Fruit fly (Drosophila melanogaster) whole organism, embryonic: ENCODE measurements around the gene CG13850.

Experiments used
- Bgb ChIP-seq: fragments of 200-800 bp; sonication (Bioruptor generic); IDR thresholded peaks from 2 replicates; pipeline ENCODE4 v1.3.6; 2022; ENCODE audit warnings: missing biosample characterization, missing genetic modification characterization; ENCODE audit not compliant: partially characterized antibody
- CG12659 ChIP-seq: fragments of 200-800 bp; sonication (Bioruptor generic); optimal IDR thresholded peaks from 3 replicates; lab custom pipeline; 2017; ENCODE audit warnings: mild to moderate bottlenecking, missing biosample characterization, missing genetic modification reagents, missing genetic modification characterization
- CG13287 ChIP-seq: fragments of 200-800 bp; sonication (Bioruptor generic); IDR thresholded peaks from 2 replicates; pipeline ENCODE4 v1.3.6; 2022; ENCODE audit warnings: missing biosample characterization, missing genetic modification characterization; ENCODE audit not compliant: partially characterized antibody
- CG13296 ChIP-seq: fragments of 200-800 bp; sonication (Bioruptor generic); optimal IDR thresholded peaks from 3 replicates; lab custom pipeline; 2018; ENCODE audit warnings: missing biosample characterization, mild to moderate bottlenecking, missing genetic modification characterization
- CG16815 ChIP-seq: fragments of 200-800 bp; sonication (Bioruptor generic); optimal IDR thresholded peaks from 3 replicates; lab custom pipeline; 2017; ENCODE audit warnings: missing biosample characterization, mild to moderate bottlenecking, missing genetic modification characterization
- CG18764 ChIP-seq: fragments of 200-800 bp; sonication (Bioruptor generic); optimal IDR thresholded peaks from 3 replicates; lab custom pipeline; 2016; ENCODE audit warnings: missing biosample characterization, missing genetic modification characterization
- CG2678 ChIP-seq: fragments of 200-800 bp; sonication (Bioruptor generic); optimal IDR thresholded peaks from 3 replicates; lab custom pipeline; 2019; ENCODE audit warnings: missing biosample characterization, mild to moderate bottlenecking, missing genetic modification characterization, moderate library complexity
- CG3847 ChIP-seq: fragments of 200-800 bp; sonication (Bioruptor generic); IDR thresholded peaks from 2 replicates; pipeline ENCODE4 v1.3.6; 2022; ENCODE audit warnings: missing biosample characterization, missing genetic modification characterization
- CG4360 ChIP-seq: fragments of 200-800 bp; sonication (Bioruptor generic); IDR thresholded peaks from 2 replicates; pipeline ENCODE4 v1.3.6; 2022; ENCODE audit warnings: missing biosample characterization, missing genetic modification characterization
- CG4707 ChIP-seq: fragments of 200-800 bp; sonication (Bioruptor generic); optimal IDR thresholded peaks from 2 replicates; lab custom pipeline; 2018; ENCODE audit warnings: missing biosample characterization, mild to moderate bottlenecking, missing genetic modification characterization, moderate library complexity
- CG7745 ChIP-seq: fragments of 200-800 bp; sonication (Bioruptor generic); optimal IDR thresholded peaks from 2 replicates; lab custom pipeline; 2018; ENCODE audit warnings: missing biosample characterization, mild to moderate bottlenecking, missing genetic modification characterization, moderate library complexity
- CG7786 ChIP-seq: fragments of 200-800 bp; sonication (Bioruptor generic); optimal IDR thresholded peaks from 2 replicates; lab custom pipeline; 2016; ENCODE audit warnings: missing biosample characterization, missing genetic modification characterization
- CHES-1-like ChIP-seq: fragments of 200-800 bp; sonication (Bioruptor generic); optimal IDR thresholded peaks from 2 replicates; lab custom pipeline; 2016; ENCODE audit warnings: missing biosample characterization, missing genetic modification characterization
- Chrac-16 ChIP-seq: fragments of 200-800 bp; sonication (Bioruptor generic); optimal IDR thresholded peaks from 3 replicates; lab custom pipeline; 2016; ENCODE audit warnings: missing biosample characterization, missing genetic modification characterization
- Dfd ChIP-seq, 2 experiments: fragments of >200 bp; optimal IDR thresholded peaks; 2 replicates each; lab custom pipeline; 2017; ENCODE audit warnings: missing biosample characterization in 2 of 2, missing genetic modification characterization in 2 of 2
- E2f1 ChIP-seq: fragments of 200-800 bp; sonication (Bioruptor generic); IDR thresholded peaks from 2 replicates; pipeline ENCODE4 v1.3.6; 2022; ENCODE audit warnings: missing biosample characterization, missing genetic modification characterization
- E2f2 ChIP-seq: fragments of 200-800 bp; sonication (Bioruptor generic); IDR thresholded peaks from 2 replicates; pipeline ENCODE4 v1.3.6; 2022; ENCODE audit warnings: missing biosample characterization, missing genetic modification characterization
- Hsf ChIP-seq: fragments of 200-800 bp; sonication (Bioruptor generic); optimal IDR thresholded peaks from 3 replicates; lab custom pipeline; 2016; ENCODE audit warnings: missing biosample characterization, missing genetic modification characterization
- Jarid2 ChIP-seq: fragments of 200-800 bp; sonication (Bioruptor generic); optimal IDR thresholded peaks from 3 replicates; lab custom pipeline; 2017; ENCODE audit warnings: mild to moderate bottlenecking, missing biosample characterization, missing genetic modification reagents, missing genetic modification characterization
- Lim3 ChIP-seq: fragments of 200-800 bp; sonication (Bioruptor generic); IDR thresholded peaks from 2 replicates; pipeline ENCODE4 v1.3.6; 2022; ENCODE audit warnings: missing biosample characterization, missing genetic modification characterization
- Lpt ChIP-seq: fragments of >200 bp; optimal IDR thresholded peaks from 2 replicates; lab custom pipeline; 2018; ENCODE audit warnings: missing biosample characterization, missing genetic modification characterization
- MESR4 ChIP-seq: fragments of 200-800 bp; sonication (Bioruptor generic); optimal IDR thresholded peaks from 2 replicates; lab custom pipeline; 2018; ENCODE audit warnings: missing biosample characterization, mild to moderate bottlenecking, missing genetic modification characterization, moderate library complexity
- Myb ChIP-seq: fragments of 200-800 bp; sonication (Bioruptor generic); optimal IDR thresholded peaks from 2 replicates; lab custom pipeline; 2016; ENCODE audit warnings: missing biosample characterization, missing genetic modification characterization
- NC2α ChIP-seq: fragments of 200-800 bp; sonication (Bioruptor generic); optimal IDR thresholded peaks from 2 replicates; lab custom pipeline; 2016; ENCODE audit warnings: missing biosample characterization, missing genetic modification characterization
- NC2β ChIP-seq: fragments of 200-800 bp; sonication (Bioruptor generic); optimal IDR thresholded peaks from 2 replicates; lab custom pipeline; 2016; ENCODE audit warnings: missing biosample characterization, missing genetic modification characterization
- Oli ChIP-seq: fragments of 200-800 bp; sonication (Bioruptor generic); optimal IDR thresholded peaks from 2 replicates; lab custom pipeline; 2018; ENCODE audit warnings: missing biosample characterization, mild to moderate bottlenecking, missing genetic modification characterization, moderate library complexity
- Ptx1 ChIP-seq: fragments of 200-800 bp; sonication (Bioruptor generic); IDR thresholded peaks from 2 replicates; pipeline ENCODE4 v1.3.6; 2022; ENCODE audit warnings: missing biosample characterization, missing genetic modification characterization
- Sox100B ChIP-seq: fragments of 200-800 bp; sonication (Bioruptor generic); optimal IDR thresholded peaks from 3 replicates; lab custom pipeline; 2018; ENCODE audit warnings: missing biosample characterization, mild to moderate bottlenecking, missing genetic modification characterization
- Usf ChIP-seq: fragments of 200-800 bp; sonication (Bioruptor generic); optimal IDR thresholded peaks from 2 replicates; lab custom pipeline; 2017; ENCODE audit warnings: missing genotype, missing biosample characterization, missing genetic modification characterization
- Xbp1 ChIP-seq: fragments of 200-800 bp; sonication (Bioruptor generic); optimal IDR thresholded peaks from 3 replicates; lab custom pipeline; 2016; ENCODE audit warnings: missing biosample characterization, mild to moderate bottlenecking, missing genetic modification characterization
- YL-1 ChIP-seq: fragments of 200-800 bp; sonication (Bioruptor generic); optimal IDR thresholded peaks from 3 replicates; lab custom pipeline; 2017; ENCODE audit warnings: missing biosample characterization, mild to moderate bottlenecking, missing genetic modification characterization
- ase ChIP-seq: fragments of 200-800 bp; sonication (Bioruptor generic); IDR thresholded peaks from 3 replicates; pipeline ENCODE4 v1.3.6; 2022; ENCODE audit warnings: missing biosample characterization, missing genetic modification characterization
- bigmax ChIP-seq: fragments of 200-800 bp; sonication (Bioruptor generic); optimal IDR thresholded peaks from 2 replicates; lab custom pipeline; 2018; ENCODE audit warnings: missing biosample characterization, mild to moderate bottlenecking, missing genetic modification characterization
- chinmo ChIP-seq: fragments of 200-800 bp; sonication (Bioruptor generic); IDR thresholded peaks from 4 replicates; pipeline ENCODE4 v1.3.6; 2022; ENCODE audit warnings: missing biosample characterization, missing genetic modification characterization; ENCODE audit not compliant: partially characterized antibody
- dan ChIP-seq: fragments of 200-800 bp; sonication (Bioruptor generic); IDR thresholded peaks from 2 replicates; pipeline ENCODE4 v1.3.6; 2022; ENCODE audit warnings: missing biosample characterization, missing genetic modification characterization
- danr ChIP-seq: fragments of 200-800 bp; sonication (Bioruptor generic); IDR thresholded peaks from 2 replicates; pipeline ENCODE4 v1.3.6; 2022; ENCODE audit warnings: missing biosample characterization, missing genetic modification characterization
- disco-r ChIP-seq: fragments of 200-800 bp; sonication (Bioruptor generic); optimal IDR thresholded peaks from 2 replicates; lab custom pipeline; 2016; ENCODE audit warnings: missing biosample characterization, missing genetic modification characterization
- fd3F ChIP-seq: fragments of 200-800 bp; sonication (Bioruptor generic); optimal IDR thresholded peaks from 2 replicates; lab custom pipeline; 2018; ENCODE audit warnings: missing biosample characterization, mild to moderate bottlenecking, missing genetic modification characterization, moderate library complexity
- gfzf ChIP-seq: fragments of 200-800 bp; sonication (Bioruptor generic); optimal IDR thresholded peaks from 2 replicates; lab custom pipeline; 2016; ENCODE audit warnings: missing biosample characterization, mild to moderate bottlenecking, missing genetic modification characterization, moderate library complexity
- gsb-n ChIP-seq: fragments of 200-800 bp; sonication (Bioruptor generic); optimal IDR thresholded peaks from 3 replicates; lab custom pipeline; 2018; ENCODE audit warnings: missing biosample characterization, mild to moderate bottlenecking, missing genetic modification characterization
- lbe ChIP-seq: fragments of 200-800 bp; sonication (Bioruptor generic); optimal IDR thresholded peaks from 2 replicates; lab custom pipeline; 2016; ENCODE audit warnings: missing biosample characterization, mild to moderate bottlenecking, missing genetic modification characterization
- nerfin-1 ChIP-seq: fragments of 200-800 bp; sonication (Bioruptor generic); optimal IDR thresholded peaks from 3 replicates; lab custom pipeline; 2019; ENCODE audit warnings: missing biosample characterization, mild to moderate bottlenecking, missing genetic modification characterization, moderate library complexity
- peb ChIP-seq: fragments of 200-800 bp; sonication (Bioruptor generic); IDR thresholded peaks from 2 replicates; pipeline ENCODE4 v1.3.6; 2022; ENCODE audit warnings: missing biosample characterization, missing genetic modification characterization
- pita ChIP-seq: fragments of 200-800 bp; sonication (Bioruptor generic); optimal IDR thresholded peaks from 2 replicates; lab custom pipeline; 2017; ENCODE audit warnings: missing biosample characterization, mild to moderate bottlenecking, missing genetic modification characterization
- prd ChIP-seq, 3 experiments: fragments of >200 bp in 2 of 3; fragments of 200-800 bp in 1 of 3; sonication (Bioruptor generic) in 1 of 3; optimal IDR thresholded peaks in 2 of 3; IDR thresholded peaks in 1 of 3; 2 replicates in 2 of 3; 3 replicates in 1 of 3; pipeline versions ENCODE4 v1.3.6 to Lab custom; 2017 to 2022; ENCODE audit warnings: missing biosample characterization in 1 of 3, missing genetic modification characterization in 1 of 3
- pum ChIP-seq: fragments of 200-800 bp; sonication (Bioruptor generic); optimal IDR thresholded peaks from 2 replicates; lab custom pipeline; 2016; ENCODE audit warnings: missing biosample characterization, missing genetic modification characterization
- sens ChIP-seq: fragments of 200-800 bp; sonication (Bioruptor generic); peaks from one replicate; lab custom pipeline; 2016; ENCODE audit warnings: missing biosample characterization, missing genetic modification characterization
- slp2 ChIP-seq: fragments of 200-800 bp; sonication (Bioruptor generic); optimal IDR thresholded peaks from 2 replicates; lab custom pipeline; 2016; ENCODE audit warnings: missing biosample characterization, missing genetic modification characterization
- stwl ChIP-seq: fragments of 200-800 bp; sonication (Bioruptor generic); optimal IDR thresholded peaks from 3 replicates; lab custom pipeline; 2018; ENCODE audit warnings: missing biosample characterization, mild to moderate bottlenecking, missing genetic modification characterization, moderate library complexity
- unpg ChIP-seq: fragments of 200-800 bp; sonication (Bioruptor generic); optimal IDR thresholded peaks from 3 replicates; lab custom pipeline; 2018; ENCODE audit warnings: missing biosample characterization, mild to moderate bottlenecking, missing genetic modification characterization, moderate library complexity
- wor ChIP-seq: fragments of 200-800 bp; sonication (Bioruptor generic); IDR thresholded peaks from 2 replicates; pipeline ENCODE4 v1.3.6; 2022; ENCODE audit warnings: missing biosample characterization, missing genetic modification characterization

The CG13850 gene

DNA sequence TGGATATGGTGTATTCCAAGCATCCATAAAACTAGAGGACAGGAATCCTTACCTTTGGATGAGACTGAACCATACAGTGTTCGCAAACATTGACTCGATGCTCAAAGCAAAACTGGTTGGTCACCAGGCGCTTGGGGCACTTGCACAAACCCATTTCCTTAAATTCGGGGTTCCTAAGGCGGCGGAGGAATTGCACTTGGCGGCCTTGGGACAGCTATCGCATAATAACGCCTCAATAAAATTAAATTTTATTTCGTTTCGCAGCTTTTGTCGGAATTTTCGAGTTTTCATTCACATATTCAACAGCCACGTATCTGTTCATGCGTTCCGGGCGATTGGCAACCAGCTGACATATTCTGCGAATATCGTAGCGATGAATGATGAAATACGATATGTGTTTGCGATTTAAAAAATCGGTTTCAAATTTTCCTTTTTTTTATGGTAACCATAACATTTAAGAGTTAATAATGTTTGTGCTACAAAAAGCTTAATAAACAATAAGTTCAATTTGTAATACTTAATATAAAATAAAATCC lies 45.0 kb downstream of the CG13850 start, which contains the start of gene CG5382 (continued):
- TF ChIP-seq peb (GFP tag; lab: Robert Waterston, UW) (no peak), NC2β (GFP tag; lab: Kevin White, UChicago) (no peak), Chrac-16 (GFP tag; lab: Kevin White, UChicago) (no peak), CG7745 (tag; lab: Kevin White, UChicago) (no peak), NC2α (GFP tag; lab: Kevin White, UChicago) (no peak), stwl (tag; lab: Kevin White, UChicago) (peak; percentile 11), CG13296 (GFP tag; lab: Kevin White, UChicago) (no peak), gsb-n (no peak), CG4707 (GFP tag; lab: Kevin White, UChicago) (no peak), lbe (GFP tag; lab: Kevin White, UChicago) (peak; percentile 18), Lim3 (no peak), Dfd (GFP tag; optimal IDR thresholded peaks at IDR 0.05; lab: Kevin White, UChicago) (no peak), wor (GFP tag; lab: Robert Waterston, UW) (no peak), MESR4 (GFP tag; lab: Kevin White, UChicago) (peak; percentile 71), CG16815 (GFP tag; lab: Kevin White, UChicago) (no peak), Ptx1 (GFP tag; lab: Robert Waterston, UW) (no peak), dan (GFP tag; lab: Robert Waterston, UW) (no peak), slp2 (GFP tag; lab: Kevin White, UChicago) (no peak), pum (no peak), fd3F (GFP tag; lab: Kevin White, UChicago) (no peak), Sox100B (GFP tag; lab: Kevin White, UChicago) (no peak), gfzf (GFP tag; lab: Kevin White, UChicago) (no peak), CHES-1-like (GFP tag; lab: Kevin White, UChicago) (no peak), danr (GFP tag; lab: Robert Waterston, UW) (no peak), CG18764 (GFP tag; lab: Kevin White, UChicago) (no peak), CG7786 (GFP tag; lab: Kevin White, UChicago) (no peak), Bgb (GFP tag; lab: Robert Waterston, UW) (no peak), CG3847 (GFP tag; lab: Robert Waterston, UW) (no peak), Myb (no peak), unpg (no peak), Xbp1 (GFP tag; lab: Kevin White, UChicago) (peak; percentile 57), E2f2 (GFP tag; lab: Robert Waterston, UW) (peak; percentile 69), prd (optimal IDR thresholded peaks at IDR 0.05; lab: Kevin White, UChicago) (no peak), prd (GFP tag; IDR thresholded peaks at IDR 0.05; lab: Robert Waterston, UW) (no peak), CG2678 (tag; lab: Kevin White, UChicago) (no peak), CG13287 (GFP tag; lab: Robert Waterston, UW) (peak; percentile 38; the same call in 1 of the 2 replicates), YL-1 (peak; percentile 53), Lpt (GFP tag; lab: Kevin White, UChicago) (no peak), sens (no peak), Hsf (no peak), bigmax (GFP tag; lab: Kevin White, UChicago) (no peak), Oli (tag; lab: Kevin White, UChicago) (no peak), ase (GFP tag; lab: Robert Waterston, UW) (no peak), disco-r (GFP tag; lab: Kevin White, UChicago) (no peak), E2f1 (no peak), CG4360 (no peak), Jarid2 (GFP tag; lab: Kevin White, UChicago) (no peak), Usf (GFP tag; lab: Kevin White, UChicago) (no peak), chinmo (GFP tag; lab: Robert Waterston, UW) (no peak), pita (GFP tag; lab: Kevin White, UChicago) (no peak), CG12659 (no peak), nerfin-1 (tag; lab: Kevin White, UChicago) (peak; percentile 36)
